Fruit fly (Drosophila melanogaster) whole organism, embryonic: ENCODE data around the gene CG33552.

Source experiments
- Antp ChIP-seq: fragments of 200-800 bp; sonication (Bioruptor generic); optimal IDR thresholded peaks from 3 replicates; lab custom pipeline; 2016; ENCODE audit warnings: missing biosample characterization, missing genetic modification characterization
- CG10147 ChIP-seq: fragments of 200-800 bp; sonication (Bioruptor generic); optimal IDR thresholded peaks from 2 replicates; lab custom pipeline; 2019; ENCODE audit warnings: missing biosample characterization, mild to moderate bottlenecking, missing genetic modification characterization, moderate library complexity
- CG10267 ChIP-seq: fragments of 200-800 bp; sonication (Bioruptor generic); optimal IDR thresholded peaks from 2 replicates; lab custom pipeline; 2018; ENCODE audit warnings: missing biosample characterization, mild to moderate bottlenecking, missing genetic modification characterization, moderate library complexity
- CG10565 ChIP-seq: fragments of 200-800 bp; sonication (Bioruptor generic); optimal IDR thresholded peaks from 3 replicates; lab custom pipeline; 2016; ENCODE audit warnings: missing biosample characterization, mild to moderate bottlenecking, missing genetic modification characterization
- CG12236 ChIP-seq: fragments of 200-800 bp; sonication (Bioruptor generic); optimal IDR thresholded peaks from 2 replicates; lab custom pipeline; 2016; ENCODE audit warnings: missing biosample characterization, missing genetic modification characterization
- CG13894 ChIP-seq: fragments of 200-800 bp; sonication (Bioruptor generic); optimal IDR thresholded peaks from 3 replicates; lab custom pipeline; 2018; ENCODE audit warnings: missing biosample characterization, mild to moderate bottlenecking, missing genetic modification characterization, moderate library complexity
- CG14050 ChIP-seq: fragments of 200-800 bp; sonication (Bioruptor generic); IDR thresholded peaks from 3 replicates; pipeline ENCODE4 v1.3.6; 2022; ENCODE audit warnings: missing biosample characterization, missing genetic modification characterization
- CG14710 ChIP-seq: fragments of 200-800 bp; sonication (Bioruptor generic); optimal IDR thresholded peaks from 3 replicates; lab custom pipeline; 2019; ENCODE audit warnings: missing biosample characterization, mild to moderate bottlenecking, missing genetic modification characterization, moderate library complexity
- CG1529 ChIP-seq: fragments of 200-800 bp; sonication (Bioruptor generic); optimal IDR thresholded peaks from 3 replicates; lab custom pipeline; 2018; ENCODE audit warnings: missing biosample characterization, missing genetic modification characterization
- CG1647 ChIP-seq: fragments of 200-800 bp; sonication (Bioruptor generic); optimal IDR thresholded peaks from 3 replicates; lab custom pipeline; 2016; ENCODE audit warnings: missing biosample characterization, missing genetic modification characterization
- CG17829 ChIP-seq: fragments of 200-800 bp; optimal IDR thresholded peaks from 2 replicates; lab custom pipeline; 2019; ENCODE audit warnings: missing biosample characterization, mild to moderate bottlenecking, missing genetic modification characterization, moderate library complexity
- CG4424 ChIP-seq: fragments of 200-800 bp; sonication (Bioruptor generic); optimal IDR thresholded peaks from 3 replicates; lab custom pipeline; 2016; ENCODE audit warnings: missing biosample characterization, missing genetic modification characterization
- CG4854 ChIP-seq: fragments of 200-800 bp; sonication (Bioruptor generic); optimal IDR thresholded peaks from 2 replicates; lab custom pipeline; 2016; ENCODE audit warnings: missing biosample characterization, missing genetic modification characterization, inconsistent platforms
- CG6254 ChIP-seq: fragments of 200-800 bp; sonication (Bioruptor generic); optimal IDR thresholded peaks from 3 replicates; lab custom pipeline; 2017; ENCODE audit warnings: mild to moderate bottlenecking, missing biosample characterization, missing genetic modification reagents, missing genetic modification characterization
- CG6272 ChIP-seq: fragments of 200-800 bp; sonication (Bioruptor generic); IDR thresholded peaks from 2 replicates; pipeline ENCODE4 v1.3.6; 2022; ENCODE audit warnings: missing biosample characterization, missing genetic modification characterization
- CG6689 ChIP-seq: fragments of 200-800 bp; sonication (Bioruptor generic); IDR thresholded peaks from 2 replicates; pipeline ENCODE4 v1.3.6; 2022; ENCODE audit warnings: missing biosample characterization, missing genetic modification characterization
- CG6765 ChIP-seq: fragments of 200-800 bp; sonication (Bioruptor generic); optimal IDR thresholded peaks from 3 replicates; lab custom pipeline; 2017; ENCODE audit warnings: missing biosample characterization, mild to moderate bottlenecking, missing genetic modification characterization
- CG7556 ChIP-seq: fragments of 200-800 bp; sonication (Bioruptor generic); optimal IDR thresholded peaks from 2 replicates; lab custom pipeline; 2017; ENCODE audit warnings: missing biosample characterization, mild to moderate bottlenecking, missing genetic modification characterization
- CG7786 ChIP-seq: fragments of 200-800 bp; sonication (Bioruptor generic); optimal IDR thresholded peaks from 2 replicates; lab custom pipeline; 2016; ENCODE audit warnings: missing biosample characterization, missing genetic modification characterization
- CG7987 ChIP-seq: fragments of 200-800 bp; sonication (Bioruptor generic); optimal IDR thresholded peaks from 2 replicates; lab custom pipeline; 2018; ENCODE audit warnings: missing biosample characterization, mild to moderate bottlenecking, missing genetic modification characterization, moderate library complexity
- CG9215 ChIP-seq: fragments of 200-800 bp; sonication (Bioruptor generic); IDR thresholded peaks from 2 replicates; pipeline ENCODE4 v1.3.6; 2022; ENCODE audit warnings: missing biosample characterization, missing genetic modification characterization
- CG9609 ChIP-seq: fragments of 200-800 bp; sonication (Bioruptor generic); optimal IDR thresholded peaks from 3 replicates; lab custom pipeline; 2016; ENCODE audit warnings: missing biosample characterization, missing genetic modification characterization
- Dbx ChIP-seq: fragments of 200-800 bp; sonication (Bioruptor generic); IDR thresholded peaks from 3 replicates; pipeline ENCODE4 v1.3.6; 2022; ENCODE audit warnings: missing biosample characterization, missing genetic modification characterization
- Hand ChIP-seq: fragments of 200-800 bp; sonication (Bioruptor generic); optimal IDR thresholded peaks from 2 replicates; lab custom pipeline; 2017; ENCODE audit warnings: mild to moderate bottlenecking, missing biosample characterization, missing genetic modification reagents, missing genetic modification characterization
- Hmx ChIP-seq: fragments of 200-800 bp; sonication (Bioruptor generic); optimal IDR thresholded peaks from 2 replicates; lab custom pipeline; 2016; ENCODE audit warnings: missing biosample characterization, missing genetic modification characterization
- Mad ChIP-seq: fragments of 200-800 bp; sonication (Bioruptor generic); optimal IDR thresholded peaks from 2 replicates; lab custom pipeline; 2016; ENCODE audit warnings: missing biosample characterization, missing genetic modification characterization
- NK7.1 ChIP-seq: fragments of 200-800 bp; sonication (Bioruptor generic); optimal IDR thresholded peaks from 3 replicates; lab custom pipeline; 2016; ENCODE audit warnings: missing biosample characterization, missing genetic modification characterization
- Opbp ChIP-seq: fragments of 200-800 bp; sonication (Bioruptor generic); IDR thresholded peaks from 3 replicates; pipeline ENCODE4 v1.3.6; 2022; ENCODE audit warnings: missing biosample characterization, missing genetic modification characterization; ENCODE audit not compliant: partially characterized antibody
- Sox102F ChIP-seq: fragments of 200-800 bp; sonication (Bioruptor generic); optimal IDR thresholded peaks from 2 replicates; lab custom pipeline; 2018; ENCODE audit warnings: missing biosample characterization, mild to moderate bottlenecking, missing genetic modification characterization, moderate library complexity
- Tbp ChIP-seq: fragments of >200 bp; optimal IDR thresholded peaks from 2 replicates; lab custom pipeline; 2018; ENCODE audit warnings: missing biosample characterization, missing genetic modification characterization
- Vsx1 ChIP-seq: fragments of 200-800 bp; sonication (Bioruptor generic); optimal IDR thresholded peaks from 2 replicates; lab custom pipeline; 2017; ENCODE audit warnings: missing biosample characterization, mild to moderate bottlenecking, missing genetic modification characterization, missing genetic modification reagents
- Xbp1 ChIP-seq: fragments of 200-800 bp; sonication (Bioruptor generic); optimal IDR thresholded peaks from 3 replicates; lab custom pipeline; 2016; ENCODE audit warnings: missing biosample characterization, mild to moderate bottlenecking, missing genetic modification characterization
- amos ChIP-seq: fragments of 200-800 bp; sonication (Bioruptor generic); IDR thresholded peaks from 2 replicates; pipeline ENCODE4 v1.3.6; 2022; ENCODE audit warnings: missing biosample characterization, missing genetic modification characterization; ENCODE audit not compliant: partially characterized antibody
- az2 ChIP-seq: fragments of 200-800 bp; sonication (Bioruptor generic); optimal IDR thresholded peaks from 3 replicates; lab custom pipeline; 2016; ENCODE audit warnings: missing biosample characterization, missing genetic modification characterization
- cato ChIP-seq: fragments of 200-800 bp; sonication (Bioruptor generic); optimal IDR thresholded peaks from 2 replicates; lab custom pipeline; 2016; ENCODE audit warnings: missing biosample characterization, missing genetic modification characterization, borderline replicate concordance
- cg ChIP-seq: fragments of 200-800 bp; sonication (Bioruptor generic); optimal IDR thresholded peaks from 3 replicates; lab custom pipeline; 2019; ENCODE audit warnings: missing biosample characterization, mild to moderate bottlenecking, missing genetic modification characterization, moderate library complexity
- chm ChIP-seq: fragments of 200-800 bp; sonication (Bioruptor generic); IDR thresholded peaks from 2 replicates; pipeline ENCODE4 v1.3.6; 2022; ENCODE audit warnings: missing biosample characterization, missing genetic modification characterization
- dan ChIP-seq: fragments of 200-800 bp; sonication (Bioruptor generic); IDR thresholded peaks from 2 replicates; pipeline ENCODE4 v1.3.6; 2022; ENCODE audit warnings: missing biosample characterization, missing genetic modification characterization
- emc ChIP-seq: fragments of 200-800 bp; sonication (Bioruptor generic); optimal IDR thresholded peaks from 2 replicates; lab custom pipeline; 2016; ENCODE audit warnings: missing biosample characterization, missing genetic modification characterization
- fu2 ChIP-seq: fragments of 200-800 bp; sonication (Bioruptor generic); optimal IDR thresholded peaks from 2 replicates; lab custom pipeline; 2016; ENCODE audit warnings: missing biosample characterization, missing genetic modification characterization
- hth ChIP-seq: fragments of >200 bp; optimal IDR thresholded peaks from 2 replicates; lab custom pipeline; 2017; ENCODE audit warnings: inconsistent platforms
- ind ChIP-seq: fragments of 200-800 bp; sonication (Bioruptor generic); optimal IDR thresholded peaks from 3 replicates; lab custom pipeline; 2016; ENCODE audit warnings: missing biosample characterization, missing genetic modification characterization
- lilli ChIP-seq: fragments of 200-800 bp; sonication (Bioruptor generic); optimal IDR thresholded peaks from 3 replicates; lab custom pipeline; 2016; ENCODE audit warnings: missing biosample characterization, missing genetic modification characterization
- pho ChIP-seq: fragments of 200-800 bp; sonication (Bioruptor generic); optimal IDR thresholded peaks from 2 replicates; lab custom pipeline; 2016; ENCODE audit warnings: missing biosample characterization, missing genetic modification characterization
- slbo ChIP-seq: fragments of 200-800 bp; sonication (Bioruptor generic); IDR thresholded peaks from 2 replicates; pipeline ENCODE4 v1.3.6; 2022; ENCODE audit warnings: missing biosample characterization, missing genetic modification characterization
- slp2 ChIP-seq: fragments of 200-800 bp; sonication (Bioruptor generic); optimal IDR thresholded peaks from 2 replicates; lab custom pipeline; 2016; ENCODE audit warnings: missing biosample characterization, missing genetic modification characterization
- tna ChIP-seq: fragments of 200-800 bp; sonication (Bioruptor generic); IDR thresholded peaks from 2 replicates; pipeline ENCODE4 v1.3.6; 2022; ENCODE audit warnings: missing biosample characterization, missing genetic modification characterization; ENCODE audit not compliant: partially characterized antibody
- trh ChIP-seq: fragments of 200-800 bp; sonication (Bioruptor generic); optimal IDR thresholded peaks from 2 replicates; lab custom pipeline; 2016; ENCODE audit warnings: missing biosample characterization, missing genetic modification characterization

The CG33552 gene

DNA sequence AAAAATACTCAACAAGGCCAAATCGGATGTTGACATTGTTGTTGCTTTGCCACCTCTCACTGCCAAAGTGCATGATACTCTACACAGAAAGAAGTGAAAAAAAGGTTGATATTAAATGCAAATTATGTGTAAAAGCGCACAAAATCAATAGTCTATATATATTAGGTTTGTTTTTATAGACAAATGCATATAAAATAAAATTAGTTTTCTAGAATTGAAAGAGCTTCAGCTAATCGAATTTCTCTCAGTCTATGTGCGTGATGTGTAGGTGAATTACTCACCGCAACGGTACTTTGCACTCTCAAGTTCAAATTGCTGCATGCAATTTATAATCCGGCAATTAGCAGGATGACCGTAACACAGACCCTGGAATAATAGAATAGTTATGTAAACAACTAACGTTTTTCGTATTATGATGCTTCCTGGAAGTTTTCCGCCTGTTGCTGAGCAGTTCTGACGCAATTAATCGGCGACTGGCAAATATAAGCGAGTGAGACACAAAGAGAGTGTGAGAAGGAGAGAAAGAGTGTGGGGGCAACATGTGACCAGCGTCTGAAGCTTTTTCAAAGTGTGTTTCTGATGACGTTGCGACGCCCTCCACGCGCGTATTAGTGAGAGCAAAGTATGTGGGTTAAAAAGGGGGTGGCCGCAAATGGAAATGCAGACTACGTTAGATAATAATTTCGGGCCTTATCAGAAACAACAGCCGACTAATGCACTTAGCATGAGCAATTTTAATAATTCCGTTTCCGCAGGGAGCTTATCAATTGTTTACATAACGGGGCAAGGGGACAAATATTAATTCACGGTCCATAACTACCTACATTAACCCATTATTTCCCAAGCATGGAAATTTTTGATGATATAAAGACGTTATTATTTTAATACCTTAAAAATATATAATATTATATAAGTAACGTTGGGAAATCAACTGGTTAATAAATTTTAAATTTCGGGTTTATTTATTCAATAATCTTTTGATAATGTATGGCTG is 38.7 kb downstream of the CG33552 start (continued):
- TF ChIP-seq Sox102F (GFP tag; lab: Kevin White, UChicago) (peak; percentile 96), CG12236 (GFP tag; lab: Kevin White, UChicago) (peak; percentile 27), NK7.1 (GFP tag; lab: Kevin White, UChicago) (peak; percentile 55), cato (GFP tag; lab: Kevin White, UChicago) (peak; percentile 79), slp2 (GFP tag; lab: Kevin White, UChicago) (peak; percentile 68), CG6272 (GFP tag; lab: Robert Waterston, UW) (peak; percentile 92), chm (GFP tag; lab: Robert Waterston, UW) (peak; percentile 94), CG9609 (peak; percentile 34), CG1529 (GFP tag; lab: Kevin White, UChicago) (peak; percentile 77), CG1647 (GFP tag; lab: Kevin White, UChicago) (peak; percentile 87), Tbp (GFP tag; lab: Kevin White, UChicago) (no peak), amos (no peak; the same call in 1 of the 2 replicates), CG4424 (GFP tag; lab: Kevin White, UChicago) (peak; percentile 95), dan (peak; percentile 86; the same call in 1 of the 2 replicates), CG13894 (peak; percentile 57), pho (GFP tag; lab: Kevin White, UChicago) (peak; percentile 79), fu2 (peak; percentile 46), Mad (peak; percentile 77), Xbp1 (GFP tag; lab: Kevin White, UChicago) (peak; percentile 96), CG4854 (GFP tag; lab: Kevin White, UChicago) (peak; percentile 78), CG17829 (tag; lab: Kevin White, UChicago) (peak; percentile 96), Hmx (GFP tag; lab: Kevin White, UChicago) (peak; percentile 74), tna (GFP tag; lab: Robert Waterston, UW) (peak; percentile 10; the same call in 1 of the 2 replicates), CG6765 (peak; percentile 58), Vsx1 (GFP tag; lab: Kevin White, UChicago) (peak; percentile 60), emc (GFP tag; lab: Kevin White, UChicago) (no peak), slbo (GFP tag; lab: Robert Waterston, UW) (peak; percentile 95), CG9215 (GFP tag; lab: Robert Waterston, UW) (peak; percentile 89), CG14050 (GFP tag; lab: Robert Waterston, UW) (peak; percentile 93), CG7786 (GFP tag; lab: Kevin White, UChicago) (peak; percentile 51), ind (GFP tag; lab: Kevin White, UChicago) (peak; percentile 95), CG10147 (GFP tag; lab: Kevin White, UChicago) (peak; percentile 86), Dbx (GFP tag; lab: Robert Waterston, UW) (peak; percentile 94), lilli (GFP tag; lab: Kevin White, UChicago) (peak; percentile 88), Antp (peak; percentile 61), CG6689 (GFP tag; lab: Robert Waterston, UW) (peak; percentile 96), az2 (GFP tag; lab: Kevin White, UChicago) (peak; percentile 79), CG6254 (peak; percentile 84), CG7556 (GFP tag; lab: Kevin White, UChicago) (peak; percentile 91), CG10267 (tag; lab: Kevin White, UChicago) (peak; percentile 85), CG7987 (peak; percentile 90), cg (GFP tag; lab: Kevin White, UChicago) (peak; percentile 57), Opbp (no peak), hth (lab: Kevin White, UChicago) (no peak), trh (peak; percentile 74), CG10565 (peak; percentile 69), CG14710 (tag; lab: Kevin White, UChicago) (peak; percentile 93), Hand (GFP tag; lab: Kevin White, UChicago) (peak; percentile 77)
